Worm (Caenorhabditis elegans): ENCODE results near the gene R07C12.1.

DNA sequence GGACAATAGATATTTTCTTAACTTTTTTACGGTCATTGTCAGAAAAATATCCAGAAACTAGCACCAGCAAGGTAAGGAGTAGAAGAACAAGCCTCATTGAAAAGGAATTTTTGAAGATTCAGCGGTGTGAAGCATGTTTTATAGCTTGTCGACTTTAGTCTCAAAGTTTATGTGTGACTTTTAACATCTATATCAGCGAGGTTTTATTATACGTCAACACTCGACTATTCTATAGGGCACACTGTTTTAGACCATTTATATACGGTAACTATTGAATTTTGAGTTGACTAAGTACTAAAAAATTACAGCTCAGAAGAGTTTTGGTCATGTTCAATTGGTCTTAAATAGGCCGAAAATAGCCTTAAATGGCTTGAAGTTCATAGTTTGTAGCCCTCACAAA lies 10.9 kb upstream of the R07C12.1 start, which contains the start of gene F49F1.11:
- TF ChIP-seq nhr-237 (tag; optimal IDR thresholded peaks at IDR 0.05): no peak
- no peak for TF ChIP-seq tbx-2 (tag; optimal IDR thresholded peaks at IDR 0.05)
- no peak for TF ChIP-seq fkh-4 (tag; optimal IDR thresholded peaks at IDR 0.05; ENCODE audit: borderline replicate concordance)
- no peak for TF ChIP-seq hlh-4 (tag; optimal IDR thresholded peaks at IDR 0.05)
- no peak for TF ChIP-seq nhr-12 (tag; optimal IDR thresholded peaks at IDR 0.05)
- TF ChIP-seq fkh-10 (GFP tag; optimal IDR thresholded peaks at IDR 0.05): no peak
- no peak for TF ChIP-seq aha-1 (tag; optimal IDR thresholded peaks at IDR 0.05)
- no peak for TF ChIP-seq ztf-4 (tag; optimal IDR thresholded peaks at IDR 0.05)
- TF ChIP-seq snpc-4 (tag; optimal IDR thresholded peaks at IDR 0.05): no peak
- TF ChIP-seq nhr-77 (tag; optimal IDR thresholded peaks at IDR 0.05): no peak
